Fruit fly (Drosophila melanogaster): Measurements from ENCODE around the gene nullo.
A peak's percentile ranks its signal among the peaks of the same experiment; 100 is the strongest.

Gene nullo

DNA sequence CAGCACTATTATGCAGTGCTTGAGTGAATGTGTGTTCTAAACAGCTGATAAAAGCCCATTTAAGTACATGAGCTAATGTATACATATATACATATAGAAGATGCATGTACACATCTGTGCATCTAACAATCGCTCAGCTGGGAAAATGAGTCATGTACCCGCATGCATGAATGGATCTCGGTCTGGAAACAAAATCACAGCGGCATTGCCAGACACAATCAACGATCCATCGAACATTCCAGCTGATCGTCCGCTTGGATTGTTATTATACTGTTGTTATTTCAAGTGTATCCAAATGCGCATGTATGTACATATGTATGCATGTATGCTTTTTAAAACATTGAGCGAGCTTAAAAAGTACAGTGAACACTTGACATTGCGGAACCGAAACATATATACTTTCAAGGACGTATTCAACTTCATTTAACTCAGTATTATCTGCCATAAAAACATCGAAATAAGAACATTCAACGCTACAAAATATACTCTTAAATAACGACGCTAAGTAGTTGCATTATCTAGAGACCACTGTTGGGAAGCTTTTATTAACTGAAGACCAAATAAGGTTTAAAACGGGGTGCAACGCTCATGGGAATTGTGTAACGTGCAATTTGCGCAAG, 46.1 kb downstream of the nullo start (continued):
- TF ChIP-seq CG10654 (GFP tag; optimal IDR thresholded peaks at IDR 0.05) (peak; percentile 61), Lhr (GFP tag; optimal IDR thresholded peaks at IDR 0.05) (peak; percentile 40), seq (GFP tag; IDR thresholded peaks at IDR 0.05) (peak; percentile 75), ken (GFP tag; IDR thresholded peaks at IDR 0.05) (peak; percentile 86), tgo (GFP tag; IDR thresholded peaks at IDR 0.05) (peak; percentile 69), sob (GFP tag; IDR thresholded peaks at IDR 0.05) (peak; percentile 70; the same call in 1 of the 2 replicates), CG33557 (GFP tag; optimal IDR thresholded peaks at IDR 0.05) (peak; percentile 48), slp2 (GFP tag; optimal IDR thresholded peaks at IDR 0.05) (peak; percentile 58), hkb (optimal IDR thresholded peaks at IDR 0.05) (no peak), hkb (GFP tag; IDR thresholded peaks at IDR 0.05) (peak; percentile 80), dpn (GFP tag; optimal IDR thresholded peaks at IDR 0.05) (peak; percentile 65 to 82), hbn (GFP tag; IDR thresholded peaks at IDR 0.05; ENCODE audit: partially characterized antibody) (no peak), Drgx (GFP tag; IDR thresholded peaks at IDR 0.05) (peak; percentile 82), bab2 (GFP tag; optimal IDR thresholded peaks at IDR 0.05) (peak; percentile 70), NfI (GFP tag; optimal IDR thresholded peaks at IDR 0.05) (peak; percentile 86), NC2β (GFP tag; optimal IDR thresholded peaks at IDR 0.05) (peak; percentile 55), kni (GFP tag; optimal IDR thresholded peaks at IDR 0.05) (peak; percentile 44), CG18764 (GFP tag; optimal IDR thresholded peaks at IDR 0.05) (peak; percentile 61), HLH4C (GFP tag; IDR thresholded peaks at IDR 0.05; ENCODE audit: partially characterized antibody) (no peak), fd102C (GFP tag; optimal IDR thresholded peaks at IDR 0.05) (no peak), Hr78 (GFP tag; optimal IDR thresholded peaks at IDR 0.05) (peak in 1 of 2 experiments; percentile 11), fd64A (GFP tag; optimal IDR thresholded peaks at IDR 0.05) (peak; percentile 41), phol (tag; optimal IDR thresholded peaks at IDR 0.05) (peak; percentile 84), Hr3 (GFP tag; optimal IDR thresholded peaks at IDR 0.05) (peak; percentile 68), Ravus (GFP tag; IDR thresholded peaks at IDR 0.05) (peak; percentile 41), Spps (tag; optimal IDR thresholded peaks at IDR 0.05) (peak; percentile 39), Hr39 (optimal IDR thresholded peaks at IDR 0.05) (no peak), CG6813 (GFP tag; optimal IDR thresholded peaks at IDR 0.05) (peak; percentile 74), CG15269 (tag; optimal IDR thresholded peaks at IDR 0.05) (peak; percentile 91), amos (GFP tag; IDR thresholded peaks at IDR 0.05; ENCODE audit: partially characterized antibody) (no peak), CG13894 (tag; optimal IDR thresholded peaks at IDR 0.05) (peak; percentile 69), Camta (GFP tag; optimal IDR thresholded peaks at IDR 0.05) (peak; percentile 58), zfh2 (GFP tag; optimal IDR thresholded peaks at IDR 0.05) (peak; percentile 45), sc (optimal IDR thresholded peaks at IDR 0.05) (no peak), sc (GFP tag; optimal IDR thresholded peaks at IDR 0.05) (no peak), Bdp1 (GFP tag; optimal IDR thresholded peaks at IDR 0.05) (peak; percentile 43), Vsx1 (GFP tag; optimal IDR thresholded peaks at IDR 0.05) (no peak), CG12104 (GFP tag; optimal IDR thresholded peaks at IDR 0.05) (peak; percentile 50), CG4617 (GFP tag; optimal IDR thresholded peaks at IDR 0.05; ENCODE audit: borderline replicate concordance) (peak; percentile 56), CG9932 (GFP tag; IDR thresholded peaks at IDR 0.05) (peak; percentile 64), CG10543 (GFP tag; optimal IDR thresholded peaks at IDR 0.05) (peak; percentile 78), CG34376 (GFP tag; optimal IDR thresholded peaks at IDR 0.05) (peak; percentile 56), CG12942 (GFP tag; optimal IDR thresholded peaks at IDR 0.05) (peak; percentile 68), NK7.1 (GFP tag; optimal IDR thresholded peaks at IDR 0.05) (peak; percentile 67), Mes4 (GFP tag; optimal IDR thresholded peaks at IDR 0.05) (peak; percentile 49), Pdp1 (GFP tag; optimal IDR thresholded peaks at IDR 0.05) (peak; percentile 35 to 66), CG2199 (GFP tag; IDR thresholded peaks at IDR 0.05) (no peak), CG15011 (GFP tag; optimal IDR thresholded peaks at IDR 0.05) (peak; percentile 53), Dek (tag; optimal IDR thresholded peaks at IDR 0.05) (peak; percentile 72), CG3065 (GFP tag; optimal IDR thresholded peaks at IDR 0.05) (no peak)
